Worm (Caenorhabditis elegans): ENCODE results near the gene chat-1.

chat-1 gene

DNA sequence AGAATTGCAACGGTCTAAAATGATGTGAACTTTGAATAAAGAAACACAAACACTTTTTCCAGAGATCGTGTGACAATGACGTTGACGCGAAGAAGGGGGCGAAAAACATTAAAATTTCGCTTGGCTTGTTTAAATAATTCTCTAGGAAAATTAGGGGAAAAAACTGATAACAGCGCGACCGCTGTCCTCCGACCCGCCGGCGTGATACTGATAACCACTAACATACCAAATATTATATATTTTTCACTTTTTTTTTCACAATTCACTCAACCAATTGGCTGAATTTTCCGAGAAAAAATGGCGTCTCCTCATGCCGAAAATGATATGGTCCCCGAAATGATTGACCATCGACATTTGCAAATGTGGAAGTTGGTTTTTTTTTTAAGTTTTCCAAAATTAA is 2.7 kb downstream of the chat-1 start (continued):
- TF ChIP-seq F33H1.4 (GFP tag; IDR thresholded peaks at IDR 0.05) (peak; percentile 39), egl-18 (GFP tag; IDR thresholded peaks at IDR 0.05) (no peak), ztf-3 (GFP tag; optimal IDR thresholded peaks at IDR 0.05) (no peak), Y56A3A.18 (GFP tag; IDR thresholded peaks at IDR 0.05) (no peak), chd-7 (tag; optimal IDR thresholded peaks at IDR 0.05) (no peak), ceh-40 (GFP tag; IDR thresholded peaks at IDR 0.05) (no peak), dpl-1 (GFP tag; optimal IDR thresholded peaks at IDR 0.05) (no peak), hlh-12 (tag; optimal IDR thresholded peaks at IDR 0.05) (no peak), B0019.2 (GFP tag; conservative IDR thresholded peaks at IDR 0.05) (no peak), C06A6.2 (GFP tag; conservative IDR thresholded peaks at IDR 0.05) (no peak), mel-28 (tag; optimal IDR thresholded peaks at IDR 0.05; ENCODE audit: borderline replicate concordance) (no peak), hmg-1.2 (GFP tag; IDR thresholded peaks at IDR 0.05) (peak; percentile 33; the same call in 1 of the 2 replicates), Y67H2A.10 (GFP tag; conservative IDR thresholded peaks at IDR 0.05) (no peak), F10E7.11 (tag; optimal IDR thresholded peaks at IDR 0.05) (peak; percentile 51), Y79H2A.3 (GFP tag; conservative IDR thresholded peaks at IDR 0.05) (peak; percentile 40; the same call in 1 of the 2 replicates), ccch-3 (GFP tag; optimal IDR thresholded peaks at IDR 0.05) (no peak), T07F8.4 (tag; optimal IDR thresholded peaks at IDR 0.05) (no peak), lsy-27 (tag; optimal IDR thresholded peaks at IDR 0.05; ENCODE audit: borderline replicate concordance, insufficient read depth) (no peak), aptf-3 (GFP tag; IDR thresholded peaks at IDR 0.05) (no peak), madf-10 (tag; optimal IDR thresholded peaks at IDR 0.05) (peak; percentile 64), ZK185.1 (tag; optimal IDR thresholded peaks at IDR 0.05; ENCODE audit: poor library complexity, severe bottlenecking) (peak; percentile 72), tbp1 (GFP tag; optimal IDR thresholded peaks at IDR 0.05) (peak; percentile 43), efl-1 (GFP tag; optimal IDR thresholded peaks at IDR 0.05) (no peak), lsl-1 (GFP tag; optimal IDR thresholded peaks at IDR 0.05) (no peak), ekl-4 (GFP tag; IDR thresholded peaks at IDR 0.05) (no peak; the same call in 1 of the 2 replicates), lin-40 (tag; optimal IDR thresholded peaks at IDR 0.05) (peak; percentile 52), F49E8.2 (tag; optimal IDR thresholded peaks at IDR 0.05; ENCODE audit: insufficient read depth) (peak; percentile 41), ztf-18 (tag; optimal IDR thresholded peaks at IDR 0.05) (peak; percentile 40), mxl-1 (tag; optimal IDR thresholded peaks at IDR 0.05) (no peak), rec-8 (tag; optimal IDR thresholded peaks at IDR 0.05) (peak; percentile 19 to 23), dox-1 (GFP tag; IDR thresholded peaks at IDR 0.05) (no peak; the same call in 1 of the 2 replicates), athp-1 (tag; optimal IDR thresholded peaks at IDR 0.05) (no peak), ztf-22 (GFP tag; optimal IDR thresholded peaks at IDR 0.05) (no peak), lag-1 (GFP tag; IDR thresholded peaks at IDR 0.05) (no peak), snpc-4 (GFP tag; optimal IDR thresholded peaks at IDR 0.05) (no peak), snpc-4 (tag; optimal IDR thresholded peaks at IDR 0.05) (peak in 2 of 4 experiments; percentile 22 to 47), madf-3 (GFP tag; IDR thresholded peaks at IDR 0.05) (no peak), lir-1 (GFP tag; conservative IDR thresholded peaks at IDR 0.05) (no peak), hlh-26 (GFP tag; conservative IDR thresholded peaks at IDR 0.05) (no peak), bed-2 (GFP tag; IDR thresholded peaks at IDR 0.05) (no peak), ceh-91 (GFP tag; IDR thresholded peaks at IDR 0.05) (peak; percentile 22), let-526 (GFP tag; IDR thresholded peaks at IDR 0.05) (no peak), ztf-25 (GFP tag; IDR thresholded peaks at IDR 0.05) (no peak), T26A5.8 (tag; optimal IDR thresholded peaks at IDR 0.05) (no peak), D2030.7 (GFP tag; IDR thresholded peaks at IDR 0.05) (peak; percentile 35; the same call in 1 of the 2 replicates), nhr-179 (tag; optimal IDR thresholded peaks at IDR 0.05) (no peak), F39B2.1 (GFP tag; IDR thresholded peaks at IDR 0.05) (no peak), attf-5 (GFP tag; optimal IDR thresholded peaks at IDR 0.05) (peak; percentile 42), gei-17 (GFP tag; optimal IDR thresholded peaks at IDR 0.05) (no peak)

All from whole organism, young adult.